Worm (Caenorhabditis elegans): Measurements from ENCODE around the gene nspf-3.

ce11 chrII:2649015-2649414 is 41.0 kb downstream of the nspf-3 start:
- TF ChIP-seq ceh-13 (GFP tag; optimal IDR thresholded peaks at IDR 0.05) = no peak
- TF ChIP-seq sea-1 (GFP tag; conservative IDR thresholded peaks at IDR 0.05) = no peak
- TF ChIP-seq ama-1 (optimal IDR thresholded peaks at IDR 0.05) = no peak
- no peak for TF ChIP-seq scrt-1 (GFP tag; IDR thresholded peaks at IDR 0.05)
- TF ChIP-seq pes-1 (GFP tag; IDR thresholded peaks at IDR 0.05) = no peak
- TF ChIP-seq hmbx-1 (tag; optimal IDR thresholded peaks at IDR 0.05) = no peak
- no peak for TF ChIP-seq F13C5.2 (tag; optimal IDR thresholded peaks at IDR 0.05)
- no peak for TF ChIP-seq hmg-4 (GFP tag; optimal IDR thresholded peaks at IDR 0.05)
- TF ChIP-seq hnd-1 (tag; optimal IDR thresholded peaks at IDR 0.05) = no peak
